Worm (Caenorhabditis elegans) whole organism, midembryonic: ENCODE measurements around the gene snf-11.

ENCODE experiments used
- cog-1 ChIP-seq: sonication (generic microtip); optimal IDR thresholded peaks from 2 replicates; lab custom pipeline; 2016; ENCODE audit warnings: missing genetic modification characterization, missing compliant biosample characterization
- flt-1 ChIP-seq: fragments of 200-800 bp; sonication (Bioruptor generic); IDR thresholded peaks from 2 replicates; pipeline ENCODE4 v1.3.6; 2022; ENCODE audit warnings: missing genetic modification characterization, missing compliant biosample characterization
- klf-2 ChIP-seq: fragments of 200-800 bp; sonication (Bioruptor generic); conservative IDR thresholded peaks from 2 replicates; pipeline ENCODE4 v1.3.6; 2022; ENCODE audit warnings: missing genetic modification reagents, missing genetic modification characterization, missing compliant biosample characterization
- med-1 ChIP-seq: sonication (generic microtip); optimal IDR thresholded peaks from 2 replicates; lab custom pipeline; 2017; ENCODE audit warnings: missing genetic modification characterization, mild to moderate bottlenecking, missing compliant biosample characterization, antibody characterized with exemption, missing genetic modification reagents; ENCODE audit not compliant: insufficient read depth
- ref-1 ChIP-seq: fragments of 200-800 bp; sonication (Bioruptor generic); conservative IDR thresholded peaks from 2 replicates; pipeline ENCODE4 v1.3.6; 2022; ENCODE audit warnings: missing genetic modification reagents, missing genetic modification characterization, missing compliant biosample characterization
- tab-1 ChIP-seq: fragments of 200-800 bp; sonication (Bioruptor generic); IDR thresholded peaks from 2 replicates; pipeline ENCODE4 v1.3.6; 2022; ENCODE audit warnings: missing genetic modification characterization, missing compliant biosample characterization
- ztf-29 ChIP-seq: fragments of 200-800 bp; sonication (Bioruptor generic); IDR thresholded peaks from 2 replicates; pipeline ENCODE4 v1.3.6; 2022; ENCODE audit warnings: missing genetic modification reagents, missing genetic modification characterization, missing compliant biosample characterization

ce11 chrV:11354264-11354663 is 46.0 kb upstream of the snf-11 start:
- TF ChIP-seq ref-1 (GFP tag; lab: Robert Waterston, UW) (no peak), tab-1 (GFP tag; lab: Robert Waterston, UW) (no peak), cog-1 (no peak), klf-2 (GFP tag; lab: Robert Waterston, UW) (no peak), flt-1 (no peak), ztf-29 (GFP tag; lab: Robert Waterston, UW) (no peak), med-1 (no peak)
